Worm (Caenorhabditis elegans): ENCODE results near the gene F10G2.1.

- no peak for TF ChIP-seq med-1 (GFP tag; optimal IDR thresholded peaks at IDR 0.05; ENCODE audit: insufficient read depth)
- no peak for TF ChIP-seq cog-1 (tag; optimal IDR thresholded peaks at IDR 0.05)
Measured at ce11 chrV:7325285-7325684, 7.1 kb upstream of the F10G2.1 start, which contains the start of gene srx-92.

Data from whole organism, midembryonic.